Worm (Caenorhabditis elegans): ENCODE data around the gene twk-6.
"Not testable (repeated sequence)": the region's sequence is repeated elsewhere in the genome, so short reads cannot be mapped to it uniquely, and the experiment has no call there.

Gene twk-6

DNA sequence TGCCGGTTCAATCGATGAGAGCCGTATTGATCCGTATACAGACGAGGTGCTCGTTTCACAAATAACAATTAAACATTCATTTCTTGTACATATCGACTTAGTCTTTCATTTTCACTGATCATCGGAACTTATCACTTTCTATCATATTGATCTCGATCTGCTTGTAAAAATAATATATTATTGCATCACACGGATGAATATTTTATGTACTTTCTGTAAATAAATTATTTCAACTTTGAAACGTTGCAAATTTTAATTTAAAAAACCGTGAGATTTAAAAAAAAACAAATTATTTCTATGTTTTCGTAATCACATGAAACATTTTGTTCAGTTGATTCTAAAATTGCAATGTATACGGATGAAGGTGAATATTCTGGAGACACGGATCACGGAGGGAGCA, at the start of gene twk-6:
twk-6 (plus strand) TSS at position 301 of the 400 bp plus-strand sequence.
- TF ChIP-seq sptf-1 (tag; optimal IDR thresholded peaks at IDR 0.05); lsy-2 (tag; optimal IDR thresholded peaks at IDR 0.05); ham-2 (GFP tag; optimal IDR thresholded peaks at IDR 0.05): not testable (repeated sequence)

- TF ChIP-seq snpc-4 (tag; optimal IDR thresholded peaks at IDR 0.05) (no peak), M03D4.4 (tag; optimal IDR thresholded peaks at IDR 0.05) (no peak), pha-4 (tag; optimal IDR thresholded peaks at IDR 0.05) (no peak), nhr-237 (tag; optimal IDR thresholded peaks at IDR 0.05) (peak; percentile 7), ceh-43 (GFP tag; optimal IDR thresholded peaks at IDR 0.05) (no peak), mep-1 (tag; optimal IDR thresholded peaks at IDR 0.05) (peak; percentile 74), lsy-2 (tag; optimal IDR thresholded peaks at IDR 0.05) (peak; percentile 55), nhr-12 (tag; optimal IDR thresholded peaks at IDR 0.05) (no peak), ceh-39 (tag; optimal IDR thresholded peaks at IDR 0.05) (no peak), nhr-2 (tag; optimal IDR thresholded peaks at IDR 0.05) (no peak), sptf-1 (tag; optimal IDR thresholded peaks at IDR 0.05) (no peak), lin-13 (tag; optimal IDR thresholded peaks at IDR 0.05) (no peak)
Observed at ce11 chrIII:4693281-4693680, 49.4 kb upstream of the twk-6 start, which contains the start of gene nifk-1. Gene nifk-1 (minus strand): TSS chrIII:4693307.

DNA sequence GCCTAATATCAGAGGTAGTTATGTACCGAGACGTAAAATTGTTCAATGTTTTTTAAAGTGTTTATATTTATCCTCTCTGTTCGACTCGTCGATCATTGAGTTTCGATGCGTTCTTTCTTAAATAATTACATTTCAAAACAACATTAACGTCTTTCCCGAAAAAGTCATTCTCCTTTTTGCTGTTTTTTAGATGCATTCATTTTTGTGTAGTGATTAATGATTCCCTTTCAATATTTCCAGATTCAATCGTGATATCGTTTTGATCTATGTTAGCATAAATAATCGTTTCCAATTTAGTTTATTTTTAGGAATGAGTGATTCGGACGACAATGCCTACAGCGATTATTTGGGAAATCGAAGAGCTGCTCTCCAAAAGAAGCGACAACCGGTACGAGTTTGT, 49.0 kb upstream of the twk-6 start, which contains the start of gene T04A8.8:
T04A8.8 (plus strand) TSS at position 301 of the 400 bp plus-strand sequence.
- TF ChIP-seq mls-2 (tag; optimal IDR thresholded peaks at IDR 0.05) (no peak), elt-1 (tag; optimal IDR thresholded peaks at IDR 0.05; ENCODE audit: borderline replicate concordance, insufficient read depth) (no peak), M03D4.4 (tag; optimal IDR thresholded peaks at IDR 0.05) (no peak), unc-120 (tag; optimal IDR thresholded peaks at IDR 0.05; ENCODE audit: poor library complexity, severe bottlenecking) (no peak), ztf-11 (tag; optimal IDR thresholded peaks at IDR 0.05) (no peak)

DNA sequence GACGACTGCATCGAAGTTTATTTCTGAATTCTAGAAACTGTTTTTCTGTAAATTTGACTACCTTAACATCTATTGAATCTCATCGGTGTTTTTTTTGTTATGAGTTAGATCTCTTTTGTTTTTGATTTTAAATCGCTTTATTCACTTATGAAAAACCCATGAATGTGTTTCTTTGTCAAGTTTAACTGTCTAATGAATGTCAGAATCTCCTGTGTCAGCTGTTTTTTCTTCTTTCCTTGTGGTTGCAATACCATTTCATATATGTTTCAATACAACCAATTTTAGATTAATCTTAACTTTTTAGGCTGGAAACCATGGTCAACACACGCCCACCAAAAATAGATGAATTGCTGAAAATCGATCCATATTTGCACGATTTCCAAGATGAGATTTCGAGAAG, 47.7 kb upstream of the twk-6 start, which contains the start of gene T04A8.7:
T04A8.7 (plus strand) TSS at position 301 of the 400 bp plus-strand sequence.
- no peak for TF ChIP-seq mls-2 (tag; optimal IDR thresholded peaks at IDR 0.05)
- no peak for TF ChIP-seq sptf-1 (tag; optimal IDR thresholded peaks at IDR 0.05)
- no peak for TF ChIP-seq mab-5 (tag; optimal IDR thresholded peaks at IDR 0.05)
- TF ChIP-seq ceh-83 (GFP tag; optimal IDR thresholded peaks at IDR 0.05): no peak
- TF ChIP-seq flh-1 (GFP tag; optimal IDR thresholded peaks at IDR 0.05): no peak
- TF ChIP-seq unc-39 (tag; optimal IDR thresholded peaks at IDR 0.05): no peak
- no peak for TF ChIP-seq unc-120 (tag; optimal IDR thresholded peaks at IDR 0.05; ENCODE audit: poor library complexity, severe bottlenecking)

DNA sequence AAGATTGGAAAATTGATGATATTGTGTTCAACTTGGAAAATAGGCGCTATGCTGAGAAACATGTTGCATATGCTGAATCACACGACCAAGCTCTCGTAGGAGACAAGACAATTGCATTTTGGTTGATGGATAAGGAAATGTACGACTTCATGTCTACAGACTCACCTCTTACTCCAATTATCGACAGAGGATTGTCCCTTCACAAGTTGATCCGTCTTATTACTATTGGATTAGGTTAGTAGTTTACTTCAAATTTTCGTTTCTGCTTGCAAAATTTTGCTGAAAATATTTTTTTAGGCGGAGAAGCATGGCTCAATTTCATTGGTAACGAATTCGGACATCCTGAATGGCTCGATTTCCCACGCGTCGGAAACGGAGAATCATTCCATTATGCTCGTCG, 45.8 kb upstream of the twk-6 start:
- no peak for TF ChIP-seq elt-3 (tag; optimal IDR thresholded peaks at IDR 0.05)
- no peak for TF ChIP-seq mls-2 (tag; optimal IDR thresholded peaks at IDR 0.05)
- TF ChIP-seq lin-13 (tag; optimal IDR thresholded peaks at IDR 0.05): no peak
- no peak for TF ChIP-seq nhr-2 (tag; optimal IDR thresholded peaks at IDR 0.05)
- no peak for TF ChIP-seq ztf-11 (tag; optimal IDR thresholded peaks at IDR 0.05)
- no peak for TF ChIP-seq cnd-1 (tag; optimal IDR thresholded peaks at IDR 0.05)
- TF ChIP-seq sptf-1 (tag; optimal IDR thresholded peaks at IDR 0.05): no peak
- no peak for TF ChIP-seq ceh-43 (GFP tag; optimal IDR thresholded peaks at IDR 0.05)
- no peak for TF ChIP-seq nhr-12 (tag; optimal IDR thresholded peaks at IDR 0.05)
- no peak for TF ChIP-seq unc-39 (tag; optimal IDR thresholded peaks at IDR 0.05)
- TF ChIP-seq blmp-1 (tag; optimal IDR thresholded peaks at IDR 0.05): no peak

- TF ChIP-seq mls-2 (tag; optimal IDR thresholded peaks at IDR 0.05): no peak
- TF ChIP-seq bed-3 (GFP tag; optimal IDR thresholded peaks at IDR 0.05): no peak
- TF ChIP-seq snpc-4 (tag; optimal IDR thresholded peaks at IDR 0.05): no peak
- no peak for TF ChIP-seq blmp-1 (tag; optimal IDR thresholded peaks at IDR 0.05)
- no peak for TF ChIP-seq ceh-39 (tag; optimal IDR thresholded peaks at IDR 0.05)
- no peak for TF ChIP-seq unc-62 (GFP tag; optimal IDR thresholded peaks at IDR 0.05)
- no peak for TF ChIP-seq sem-2 (GFP tag; optimal IDR thresholded peaks at IDR 0.05)
- TF ChIP-seq nhr-28 (tag; optimal IDR thresholded peaks at IDR 0.05): no peak
- no peak for TF ChIP-seq nhr-76 (tag; optimal IDR thresholded peaks at IDR 0.05)
- no peak for TF ChIP-seq cnd-1 (tag; optimal IDR thresholded peaks at IDR 0.05)
- TF ChIP-seq mab-5 (tag; optimal IDR thresholded peaks at IDR 0.05): no peak
- no peak for TF ChIP-seq elt-1 (tag; optimal IDR thresholded peaks at IDR 0.05; ENCODE audit: borderline replicate concordance, insufficient read depth)
- no peak for TF ChIP-seq unc-39 (tag; optimal IDR thresholded peaks at IDR 0.05)
- TF ChIP-seq hlh-1 (tag; optimal IDR thresholded peaks at IDR 0.05): no peak
- TF ChIP-seq pha-4 (tag; optimal IDR thresholded peaks at IDR 0.05): no peak
- no peak for TF ChIP-seq sptf-1 (tag; optimal IDR thresholded peaks at IDR 0.05)
- no peak for TF ChIP-seq lin-13 (tag; optimal IDR thresholded peaks at IDR 0.05)
- no peak for TF ChIP-seq lin-32 (GFP tag; optimal IDR thresholded peaks at IDR 0.05)
- TF ChIP-seq ceh-43 (GFP tag; optimal IDR thresholded peaks at IDR 0.05): no peak
Observed at ce11 chrIII:4697819-4698218, 44.9 kb upstream of the twk-6 start, which contains the start of gene dnj-18. Gene dnj-18 (plus strand): TSS chrIII:4698119.
